Fruit fly (Drosophila melanogaster) whole organism, embryonic: ENCODE measurements around the gene Cdc16.

ENCODE experiments used
- Abd-B ChIP-seq: fragments of 200-800 bp; sonication (Bioruptor generic); optimal IDR thresholded peaks from 2 replicates; lab custom pipeline; 2018; ENCODE audit warnings: missing biosample characterization, mild to moderate bottlenecking, missing genetic modification characterization, moderate library complexity
- Blimp-1 ChIP-seq: fragments of 200-800 bp; sonication (Bioruptor generic); optimal IDR thresholded peaks from 3 replicates; lab custom pipeline; 2018; ENCODE audit warnings: missing biosample characterization, missing genetic modification characterization, mild to moderate bottlenecking, moderate library complexity, missing genetic modification reagents
- CG10321 ChIP-seq: fragments of 200-800 bp; sonication (Bioruptor generic); IDR thresholded peaks from 2 replicates; pipeline ENCODE4 v1.3.6; 2022; ENCODE audit warnings: missing biosample characterization, missing genetic modification characterization
- CG14710 ChIP-seq: fragments of 200-800 bp; sonication (Bioruptor generic); optimal IDR thresholded peaks from 3 replicates; lab custom pipeline; 2019; ENCODE audit warnings: missing biosample characterization, mild to moderate bottlenecking, missing genetic modification characterization, moderate library complexity
- CG14860 ChIP-seq: fragments of 200-800 bp; sonication (Bioruptor generic); IDR thresholded peaks from 3 replicates; pipeline ENCODE4 v1.3.6; 2022; ENCODE audit warnings: missing biosample characterization, missing genetic modification characterization; ENCODE audit not compliant: partially characterized antibody
- CG15269 ChIP-seq: fragments of 200-800 bp; sonication (Bioruptor generic); optimal IDR thresholded peaks from 2 replicates; lab custom pipeline; 2018; ENCODE audit warnings: missing biosample characterization, mild to moderate bottlenecking, missing genetic modification characterization, moderate library complexity
- CG15479 ChIP-seq: fragments of 200-800 bp; sonication (Bioruptor generic); optimal IDR thresholded peaks from 3 replicates; lab custom pipeline; 2019; ENCODE audit warnings: missing biosample characterization, mild to moderate bottlenecking, missing genetic modification characterization, moderate library complexity
- CG17612 ChIP-seq: fragments of 200-800 bp; sonication (Bioruptor generic); IDR thresholded peaks from 2 replicates; pipeline ENCODE4 v1.3.6; 2022; ENCODE audit warnings: missing biosample characterization, missing genetic modification characterization
- CG17829 ChIP-seq: fragments of 200-800 bp; optimal IDR thresholded peaks from 2 replicates; lab custom pipeline; 2019; ENCODE audit warnings: missing biosample characterization, mild to moderate bottlenecking, missing genetic modification characterization, moderate library complexity
- CG1832 ChIP-seq: fragments of 200-800 bp; sonication (Bioruptor generic); optimal IDR thresholded peaks from 2 replicates; lab custom pipeline; 2017; ENCODE audit warnings: missing biosample characterization, mild to moderate bottlenecking, missing genetic modification characterization, inconsistent platforms
- CG2199 ChIP-seq: fragments of 200-800 bp; sonication (Bioruptor generic); IDR thresholded peaks from 3 replicates; pipeline ENCODE4 v1.3.6; 2022; ENCODE audit warnings: missing biosample characterization, missing genetic modification characterization
- CG34376 ChIP-seq: fragments of 200-800 bp; sonication (Bioruptor generic); optimal IDR thresholded peaks from 2 replicates; lab custom pipeline; 2018; ENCODE audit warnings: missing biosample characterization, mild to moderate bottlenecking, missing genetic modification characterization
- CG3838 ChIP-seq: fragments of 200-800 bp; sonication (Bioruptor generic); optimal IDR thresholded peaks from 3 replicates; lab custom pipeline; 2016; ENCODE audit warnings: missing biosample characterization, missing genetic modification characterization
- CG8765 ChIP-seq: fragments of 200-800 bp; sonication (Bioruptor generic); IDR thresholded peaks from 2 replicates; pipeline ENCODE4 v1.3.6; 2022; ENCODE audit warnings: missing biosample characterization, missing genetic modification characterization
- CG9609 ChIP-seq: fragments of 200-800 bp; sonication (Bioruptor generic); optimal IDR thresholded peaks from 3 replicates; lab custom pipeline; 2016; ENCODE audit warnings: missing biosample characterization, missing genetic modification characterization
- D ChIP-seq, 2 experiments: fragments of 200-800 bp in 1 of 2; fragments of >200 bp in 1 of 2; sonication (Bioruptor generic) in 1 of 2; optimal IDR thresholded peaks; 2 replicates in 1 of 2; 3 replicates in 1 of 2; lab custom pipeline; 2017; ENCODE audit warnings: mild to moderate bottlenecking in 1 of 2, missing biosample characterization in 1 of 2, missing genetic modification characterization in 1 of 2, missing genetic modification reagents in 1 of 2
- Dp ChIP-seq: fragments of 200-800 bp; sonication (Bioruptor generic); optimal IDR thresholded peaks from 2 replicates; lab custom pipeline; 2018; ENCODE audit warnings: missing biosample characterization, mild to moderate bottlenecking, missing genetic modification characterization, moderate library complexity
- Ets65A ChIP-seq: fragments of 200-800 bp; sonication (Bioruptor generic); peaks from one replicate; lab custom pipeline; 2016; ENCODE audit warnings: missing biosample characterization, missing genetic modification characterization
- Ets97D ChIP-seq: fragments of 200-800 bp; sonication (Bioruptor generic); optimal IDR thresholded peaks from 3 replicates; lab custom pipeline; 2016; ENCODE audit warnings: missing biosample characterization, missing genetic modification characterization
- HLH54F ChIP-seq: fragments of 200-800 bp; sonication (Bioruptor generic); optimal IDR thresholded peaks from 3 replicates; lab custom pipeline; 2016; ENCODE audit warnings: missing biosample characterization, missing genetic modification characterization
- Med ChIP-seq: fragments of 200-800 bp; sonication (Bioruptor generic); peaks from one replicate; lab custom pipeline; 2016; ENCODE audit warnings: missing biosample characterization, missing genetic modification characterization, mild to moderate bottlenecking, inconsistent platforms, moderate library complexity
- Scr ChIP-seq: fragments of 200-800 bp; sonication (Bioruptor generic); IDR thresholded peaks from 2 replicates; pipeline ENCODE4 v1.3.6; 2022; ENCODE audit warnings: missing biosample characterization, missing genetic modification characterization; ENCODE audit not compliant: partially characterized antibody
- YL-1 ChIP-seq: fragments of 200-800 bp; sonication (Bioruptor generic); optimal IDR thresholded peaks from 3 replicates; lab custom pipeline; 2017; ENCODE audit warnings: missing biosample characterization, mild to moderate bottlenecking, missing genetic modification characterization
- abd-A ChIP-seq: fragments of 200-800 bp; sonication (Bioruptor generic); optimal IDR thresholded peaks from 3 replicates; lab custom pipeline; 2019; ENCODE audit warnings: missing biosample characterization, mild to moderate bottlenecking, missing genetic modification characterization, moderate library complexity
- az2 ChIP-seq: fragments of 200-800 bp; sonication (Bioruptor generic); optimal IDR thresholded peaks from 3 replicates; lab custom pipeline; 2016; ENCODE audit warnings: missing biosample characterization, missing genetic modification characterization
- chinmo ChIP-seq: fragments of 200-800 bp; sonication (Bioruptor generic); IDR thresholded peaks from 4 replicates; pipeline ENCODE4 v1.3.6; 2022; ENCODE audit warnings: missing biosample characterization, missing genetic modification characterization; ENCODE audit not compliant: partially characterized antibody
- croc ChIP-seq: fragments of 200-800 bp; sonication (Bioruptor generic); conservative IDR thresholded peaks from 3 replicates; pipeline ENCODE4 v1.3.6; 2022; ENCODE audit warnings: missing biosample characterization, missing genetic modification characterization
- ewg ChIP-seq: fragments of 200-800 bp; sonication (Bioruptor generic); optimal IDR thresholded peaks from 3 replicates; lab custom pipeline; 2017; ENCODE audit warnings: mild to moderate bottlenecking, missing biosample characterization, missing genetic modification reagents, missing genetic modification characterization
- exex ChIP-seq: fragments of 200-800 bp; sonication (Bioruptor generic); optimal IDR thresholded peaks from 4 replicates; lab custom pipeline; 2018; ENCODE audit warnings: missing biosample characterization, mild to moderate bottlenecking, missing genetic modification characterization, moderate library complexity
- fd64A ChIP-seq: fragments of 200-800 bp; sonication (Bioruptor generic); optimal IDR thresholded peaks from 3 replicates; lab custom pipeline; 2018; ENCODE audit warnings: missing biosample characterization, mild to moderate bottlenecking, missing genetic modification characterization
- gfzf ChIP-seq: fragments of 200-800 bp; sonication (Bioruptor generic); optimal IDR thresholded peaks from 2 replicates; lab custom pipeline; 2016; ENCODE audit warnings: missing biosample characterization, mild to moderate bottlenecking, missing genetic modification characterization, moderate library complexity
- grau ChIP-seq: fragments of 200-800 bp; optimal IDR thresholded peaks from 3 replicates; lab custom pipeline; 2019; ENCODE audit warnings: missing biosample characterization, mild to moderate bottlenecking, missing genetic modification characterization, moderate library complexity
- hkb ChIP-seq, 2 experiments: fragments of 200-800 bp in 1 of 2; fragments of >200 bp in 1 of 2; sonication (Bioruptor generic) in 1 of 2; IDR thresholded peaks in 1 of 2; optimal IDR thresholded peaks in 1 of 2; 2 replicates each; pipeline versions ENCODE4 v1.3.6 to Lab custom; 2017 to 2022; ENCODE audit warnings: missing biosample characterization in 1 of 2, missing genetic modification characterization in 1 of 2
- jing ChIP-seq: fragments of 200-800 bp; sonication (Bioruptor generic); optimal IDR thresholded peaks from 2 replicates; lab custom pipeline; 2018; ENCODE audit warnings: missing biosample characterization, mild to moderate bottlenecking, missing genetic modification characterization
- kah ChIP-seq: fragments of 200-800 bp; sonication (Bioruptor generic); optimal IDR thresholded peaks from 2 replicates; lab custom pipeline; 2018; ENCODE audit warnings: missing biosample characterization, mild to moderate bottlenecking, missing genetic modification characterization
- kni ChIP-seq: fragments of 200-800 bp; sonication (Bioruptor generic); optimal IDR thresholded peaks from 3 replicates; lab custom pipeline; 2017; ENCODE audit warnings: mild to moderate bottlenecking, missing biosample characterization, missing genetic modification reagents, missing genetic modification characterization
- knrl ChIP-seq: fragments of 200-800 bp; sonication (Bioruptor generic); IDR thresholded peaks from 3 replicates; pipeline ENCODE4 v1.3.6; 2022; ENCODE audit warnings: missing biosample characterization, missing genetic modification characterization; ENCODE audit not compliant: partially characterized antibody
- luna ChIP-seq: fragments of 200-800 bp; sonication (Bioruptor generic); optimal IDR thresholded peaks from 2 replicates; lab custom pipeline; 2016; ENCODE audit warnings: missing biosample characterization, missing genetic modification characterization
- nerfin-1 ChIP-seq: fragments of 200-800 bp; sonication (Bioruptor generic); optimal IDR thresholded peaks from 3 replicates; lab custom pipeline; 2019; ENCODE audit warnings: missing biosample characterization, mild to moderate bottlenecking, missing genetic modification characterization, moderate library complexity
- otp ChIP-seq: fragments of 200-800 bp; sonication (Bioruptor generic); IDR thresholded peaks from 3 replicates; pipeline ENCODE4, ENCODE4 v1.3.6; 2022; ENCODE audit warnings: missing biosample characterization, missing genetic modification characterization
- p53 ChIP-seq: fragments of 200-800 bp; sonication (Bioruptor generic); optimal IDR thresholded peaks from 2 replicates; lab custom pipeline; 2016; ENCODE audit warnings: missing biosample characterization, missing genetic modification characterization
- pnt ChIP-seq: fragments of 200-800 bp; sonication (Bioruptor generic); optimal IDR thresholded peaks from 3 replicates; lab custom pipeline; 2016; ENCODE audit warnings: missing biosample characterization, missing genetic modification characterization
- row ChIP-seq: fragments of 200-800 bp; sonication (Bioruptor generic); IDR thresholded peaks from 3 replicates; pipeline ENCODE4 v1.3.6; 2022; ENCODE audit warnings: missing biosample characterization, missing genetic modification characterization

Cdc16 gene

DNA sequence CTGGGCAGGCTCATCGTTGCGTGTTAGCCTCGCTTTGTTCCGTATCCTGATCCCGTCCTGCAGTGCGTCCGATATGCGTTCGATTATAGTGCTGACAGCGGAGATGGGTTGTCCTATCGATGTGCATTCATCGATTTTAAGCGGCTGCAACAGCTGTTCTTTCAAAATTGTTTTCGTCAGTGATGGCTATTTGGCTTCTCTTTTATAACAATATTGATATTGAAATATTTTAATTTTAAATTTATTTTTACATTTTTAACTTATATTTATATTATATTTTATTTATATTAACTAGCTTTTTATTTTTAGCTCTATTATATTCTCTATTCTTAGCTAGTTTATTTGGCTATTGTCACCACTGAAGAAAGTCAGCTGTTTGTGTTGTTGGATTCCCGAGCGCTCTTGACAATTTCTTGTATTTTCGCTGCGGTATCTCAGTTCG is 23.0 kb upstream of the Cdc16 start, which contains the start of the genes wda and Pex11c (continued):
- TF ChIP-seq CG14710 (tag; lab: Kevin White, UChicago) (peak; percentile 87), pnt (no peak)

DNA sequence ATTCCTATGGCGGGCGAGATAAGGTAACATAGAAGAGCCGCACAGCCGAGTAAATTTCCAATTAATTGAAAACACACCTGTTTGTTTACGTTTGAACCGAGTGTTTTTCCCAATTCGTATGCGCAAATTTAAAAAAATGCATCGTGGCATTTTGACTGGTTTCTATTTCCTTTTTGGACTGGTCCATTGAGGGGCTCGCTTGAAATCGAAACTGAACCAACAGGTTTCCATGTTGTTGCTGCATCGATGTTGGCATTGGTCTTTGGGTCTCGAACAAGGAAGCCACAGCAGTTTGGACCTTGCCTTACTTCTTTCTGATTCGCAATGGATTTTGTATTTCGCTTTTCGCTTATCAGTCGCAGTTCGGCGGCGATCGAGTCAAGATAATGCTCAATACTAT is 22.5 kb upstream of the Cdc16 start:
- TF ChIP-seq croc (GFP tag; lab: Robert Waterston, UW) (no peak), grau (tag; lab: Kevin White, UChicago) (no peak), CG9609 (GFP tag; lab: Kevin White, UChicago) (no peak), luna (no peak), kah (GFP tag; lab: Kevin White, UChicago) (peak; percentile 69), jing (GFP tag; lab: Kevin White, UChicago) (no peak), CG17829 (tag; lab: Kevin White, UChicago) (no peak), CG3838 (GFP tag; lab: Kevin White, UChicago) (no peak), CG15269 (no peak), exex (no peak), az2 (GFP tag; lab: Kevin White, UChicago) (no peak), Blimp-1 (GFP tag; lab: Kevin White, UChicago) (peak; percentile 77), Scr (no peak), fd64A (GFP tag; lab: Kevin White, UChicago) (no peak)

DNA sequence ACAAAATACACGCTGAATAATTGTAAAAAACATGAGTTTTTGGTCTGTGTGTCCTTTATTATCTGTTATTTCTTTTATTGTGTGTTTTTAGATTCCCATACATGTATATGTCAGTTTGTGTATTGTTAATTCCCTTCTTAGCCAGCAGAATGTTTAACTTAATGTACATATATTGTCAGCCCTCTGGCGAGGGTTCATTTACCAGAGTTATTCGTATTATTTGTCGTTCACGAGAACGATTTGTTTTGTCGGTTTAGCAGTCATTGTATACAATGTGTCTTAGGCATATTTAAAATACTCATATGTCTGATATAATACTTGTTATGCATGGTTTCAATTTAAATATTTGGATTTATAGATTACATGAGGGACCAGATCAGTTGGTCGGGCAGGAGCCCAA is 20.4 kb upstream of the Cdc16 start:
- no peak for TF ChIP-seq CG8765 (GFP tag; lab: Robert Waterston, UW)
- TF ChIP-seq CG2199 (GFP tag; lab: Robert Waterston, UW): peak; percentile 92
- TF ChIP-seq, all 482 proteins: peak for 1

DNA sequence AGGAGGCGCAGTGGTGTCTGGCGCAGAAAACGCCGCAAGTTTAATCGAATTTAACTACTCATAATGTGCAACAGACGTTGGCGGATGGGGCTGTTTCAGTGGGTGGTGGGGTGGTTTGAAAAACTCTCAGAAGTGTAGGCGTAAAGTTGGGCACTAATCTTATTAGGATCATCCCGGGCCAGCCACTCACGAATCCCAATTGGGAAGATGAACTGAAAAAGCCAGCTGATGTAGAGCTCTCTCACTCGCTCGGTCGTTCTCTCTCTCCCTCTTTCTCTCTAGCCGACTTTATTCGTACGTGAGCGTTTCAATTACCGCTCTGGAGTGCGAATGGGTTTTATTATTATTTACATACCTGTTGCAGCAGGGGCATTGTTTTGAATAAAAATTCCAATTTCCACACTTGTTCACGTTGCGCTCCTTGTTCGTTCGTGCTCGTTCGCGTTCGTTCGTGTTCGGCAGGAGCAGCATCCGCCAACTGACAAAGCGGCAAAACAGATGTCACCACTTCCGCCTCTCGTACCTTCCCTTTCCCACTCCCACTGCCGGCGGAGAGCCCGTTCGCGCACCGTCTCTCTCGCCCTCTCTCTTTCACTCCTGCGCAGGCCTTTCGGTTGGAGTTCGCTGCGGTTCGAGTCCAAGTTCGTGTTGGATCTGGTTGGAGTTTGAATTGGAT is 2.2 kb upstream of the Cdc16 start:
- TF ChIP-seq D (optimal IDR thresholded peaks at IDR 0.05; lab: Kevin White, UChicago): peak; percentile 49
- TF ChIP-seq D (GFP tag; optimal IDR thresholded peaks at IDR 0.05; lab: Kevin White, UChicago): no peak
- no peak for TF ChIP-seq gfzf (GFP tag; lab: Kevin White, UChicago)
- TF ChIP-seq otp: no peak
- TF ChIP-seq CG17612 (GFP tag; lab: Robert Waterston, UW): no peak
- no peak for TF ChIP-seq Dp (GFP tag; lab: Kevin White, UChicago)
- TF ChIP-seq YL-1: no peak
- no peak for TF ChIP-seq CG14860
- peak; percentile 33 for TF ChIP-seq Med (GFP tag; lab: Kevin White, UChicago)
- peak; percentile 58 for TF ChIP-seq ewg (GFP tag; lab: Kevin White, UChicago)
- peak; percentile 96 for TF ChIP-seq p53 (GFP tag; lab: Kevin White, UChicago)
- TF ChIP-seq Ets65A (GFP tag; lab: Kevin White, UChicago): peak; percentile 90
- TF ChIP-seq CG34376 (GFP tag; lab: Kevin White, UChicago): no peak
- peak; percentile 40 for TF ChIP-seq nerfin-1 (tag; lab: Kevin White, UChicago)
- peak; percentile 2 for TF ChIP-seq kni (GFP tag; lab: Kevin White, UChicago)
- no peak for TF ChIP-seq Blimp-1 (GFP tag; lab: Kevin White, UChicago)
- peak; percentile 29 for TF ChIP-seq Ets97D (GFP tag; lab: Kevin White, UChicago)
- TF ChIP-seq HLH54F (GFP tag; lab: Kevin White, UChicago): no peak
- TF ChIP-seq knrl (GFP tag; lab: Robert Waterston, UW): no peak
- TF ChIP-seq CG1832 (GFP tag; lab: Kevin White, UChicago): peak; percentile 90
- no peak for TF ChIP-seq Abd-B (GFP tag; lab: Kevin White, UChicago)
- TF ChIP-seq CG15479 (GFP tag; lab: Kevin White, UChicago): peak; percentile 87
- no peak for TF ChIP-seq row (GFP tag; lab: Robert Waterston, UW)
- TF ChIP-seq CG10321: peak; percentile 58
- TF ChIP-seq hkb (optimal IDR thresholded peaks at IDR 0.05; lab: Kevin White, UChicago): no peak
- TF ChIP-seq hkb (GFP tag; IDR thresholded peaks at IDR 0.05; lab: Robert Waterston, UW): peak; percentile 23; the same call in 1 of the 2 replicates
- TF ChIP-seq abd-A: peak; percentile 57
- TF ChIP-seq chinmo (GFP tag; lab: Robert Waterston, UW): 0 out of 4 replicates have a peak, but pooled peaks have one; percentile 53
